Worm (Caenorhabditis elegans) whole organism, young adult: ENCODE data around the gene str-204.

ENCODE experiments used
- B0035.1 ChIP-seq: sonication (generic microtip); optimal IDR thresholded peaks from 2 replicates; lab custom pipeline; 2016; ENCODE audit warnings: missing genetic modification characterization, mild to moderate bottlenecking, missing compliant biosample characterization, missing genotype, missing genetic modification reagents
- C06A6.2 ChIP-seq: fragments of 200-800 bp; sonication (Bioruptor generic); conservative IDR thresholded peaks from 2 replicates; pipeline ENCODE4 v1.3.6; 2022; ENCODE audit warnings: missing genetic modification characterization, missing compliant biosample characterization
- F39B2.1 ChIP-seq: fragments of 200-800 bp; sonication (Bioruptor generic); IDR thresholded peaks from 2 replicates; pipeline ENCODE4 v1.3.6; 2022; ENCODE audit warnings: missing genetic modification reagents, missing genetic modification characterization, missing compliant biosample characterization
- F52B5.7 ChIP-seq: sonication (generic microtip); optimal IDR thresholded peaks from 2 replicates; lab custom pipeline; 2016; ENCODE audit warnings: mild to moderate bottlenecking, missing genetic modification characterization, missing compliant biosample characterization
- K12H6.12 ChIP-seq: fragments of 200-800 bp; sonication (Bioruptor generic); optimal IDR thresholded peaks from 2 replicates; lab custom pipeline; 2018; ENCODE audit warnings: mild to moderate bottlenecking, missing genetic modification characterization, missing compliant biosample characterization
- Y53F4B.3 ChIP-seq: fragments of 200-800 bp; sonication (Bioruptor generic); IDR thresholded peaks from 2 replicates; pipeline ENCODE4 v1.3.6; 2022; ENCODE audit warnings: missing genetic modification reagents, missing genetic modification characterization, missing compliant biosample characterization
- Y56A3A.18 ChIP-seq: fragments of 200-800 bp; sonication (Bioruptor generic); IDR thresholded peaks from 2 replicates; pipeline ENCODE4 v1.3.6; 2022; ENCODE audit warnings: missing genetic modification reagents, missing genetic modification characterization, missing compliant biosample characterization
- Y67H2A.10 ChIP-seq: fragments of 200-800 bp; sonication (Bioruptor generic); conservative IDR thresholded peaks from 2 replicates; pipeline ENCODE4 v1.3.6; 2022; ENCODE audit warnings: missing genetic modification reagents, missing genetic modification characterization, missing compliant biosample characterization
- Y79H2A.3 ChIP-seq: fragments of 200-800 bp; sonication (Bioruptor generic); conservative IDR thresholded peaks from 2 replicates; pipeline ENCODE4 v1.3.6; 2022; ENCODE audit warnings: missing genetic modification reagents, missing genetic modification characterization, missing compliant biosample characterization
- akir-1 ChIP-seq: fragments of 200-800 bp; sonication (Bioruptor generic); optimal IDR thresholded peaks from 2 replicates; lab custom pipeline; 2018; ENCODE audit warnings: mild to moderate bottlenecking, missing genetic modification characterization, moderate library complexity, missing compliant biosample characterization
- athp-1 ChIP-seq: sonication (generic microtip); optimal IDR thresholded peaks from 2 replicates; lab custom pipeline; 2017; ENCODE audit warnings: mild to moderate bottlenecking, missing genetic modification characterization, missing compliant biosample characterization
- attf-3 ChIP-seq: fragments of 200-800 bp; sonication (Bioruptor generic); conservative IDR thresholded peaks from 2 replicates; pipeline ENCODE4 v1.3.6; 2022; ENCODE audit warnings: missing genetic modification reagents, missing genetic modification characterization, missing compliant biosample characterization
- attf-6 ChIP-seq: fragments of 200-800 bp; sonication (Bioruptor generic); IDR thresholded peaks from 2 replicates; pipeline ENCODE4 v1.3.6; 2022; ENCODE audit warnings: missing genetic modification reagents, missing genetic modification characterization, missing compliant biosample characterization
- bed-1 ChIP-seq: fragments of 200-800 bp; sonication (Bioruptor generic); IDR thresholded peaks from 2 replicates; pipeline ENCODE4 v1.3.6; 2022; ENCODE audit warnings: missing genetic modification reagents, missing genetic modification characterization, missing compliant biosample characterization
- cebp-1 ChIP-seq, 2 experiments: fragments of 200-800 bp in 1 of 2; sonication (Bioruptor generic) in 1 of 2; sonication (generic microtip) in 1 of 2; IDR thresholded peaks in 1 of 2; optimal IDR thresholded peaks in 1 of 2; 2 replicates each; pipeline versions ENCODE4 v1.3.6 to Lab custom; 2017 to 2022; ENCODE audit warnings: missing compliant biosample characterization in 2 of 2, missing genetic modification characterization in 2 of 2, mild to moderate bottlenecking in 1 of 2, missing genetic modification reagents in 1 of 2, moderate library complexity in 1 of 2
- cebp-2 ChIP-seq: fragments of 200-800 bp; sonication (Bioruptor generic); IDR thresholded peaks from 2 replicates; pipeline ENCODE4 v1.3.6; 2022; ENCODE audit warnings: missing genetic modification characterization, missing compliant biosample characterization
- ceh-100 ChIP-seq: fragments of 200-800 bp; sonication (Bioruptor generic); IDR thresholded peaks from 2 replicates; pipeline ENCODE4 v1.3.6; 2022; ENCODE audit warnings: missing genetic modification reagents, missing genetic modification characterization, missing compliant biosample characterization
- ceh-40 ChIP-seq: fragments of 200-800 bp; sonication (Bioruptor generic); IDR thresholded peaks from 2 replicates; pipeline ENCODE4 v1.3.6; 2022; ENCODE audit warnings: missing genetic modification characterization, missing compliant biosample characterization
- ceh-79 ChIP-seq: sonication (generic microtip); optimal IDR thresholded peaks from 2 replicates; lab custom pipeline; 2017; ENCODE audit warnings: mild to moderate bottlenecking, missing genetic modification characterization, missing compliant biosample characterization
- dpl-1 ChIP-seq: fragments of 150-350 bp; optimal IDR thresholded peaks from 2 replicates; lab custom pipeline; 2014; ENCODE audit warnings: missing biosample characterization, missing genetic modification reagents, missing genetic modification characterization
- ekl-4 ChIP-seq: fragments of 200-800 bp; sonication (Bioruptor generic); IDR thresholded peaks from 2 replicates; pipeline ENCODE4 v1.3.6; 2022; ENCODE audit warnings: missing genetic modification reagents, missing genetic modification characterization, missing compliant biosample characterization
- hsf-1 ChIP-seq: fragments of 200-800 bp; sonication (Bioruptor generic); IDR thresholded peaks from 2 replicates; pipeline ENCODE4 v1.3.6; 2022; ENCODE audit warnings: missing genetic modification reagents, missing genetic modification characterization, missing compliant biosample characterization
- lag-1 ChIP-seq: fragments of 200-800 bp; sonication (Bioruptor generic); IDR thresholded peaks from 2 replicates; pipeline ENCODE4 v1.3.6; 2022; ENCODE audit warnings: missing genetic modification reagents, missing genetic modification characterization, missing compliant biosample characterization
- lsl-1 ChIP-seq: fragments of 200-800 bp; sonication (Bioruptor generic); optimal IDR thresholded peaks from 2 replicates; lab custom pipeline; 2018; ENCODE audit warnings: mild to moderate bottlenecking, missing genetic modification characterization, moderate library complexity, missing compliant biosample characterization
- madf-10 ChIP-seq: sonication (generic microtip); optimal IDR thresholded peaks from 2 replicates; lab custom pipeline; 2016; ENCODE audit warnings: mild to moderate bottlenecking, missing genetic modification characterization, missing compliant biosample characterization
- madf-8 ChIP-seq: fragments of 200-800 bp; sonication (Bioruptor generic); conservative IDR thresholded peaks from 2 replicates; pipeline ENCODE4 v1.3.6; 2022; ENCODE audit warnings: missing genetic modification reagents, missing genetic modification characterization, missing compliant biosample characterization
- mxl-1 ChIP-seq: sonication (generic microtip); optimal IDR thresholded peaks from 2 replicates; lab custom pipeline; 2016; ENCODE audit warnings: missing genetic modification characterization, missing compliant biosample characterization
- pha-4 ChIP-seq: fragments of 150-350 bp; sonication (generic microtip); optimal IDR thresholded peaks from 2 replicates; lab custom pipeline; 2014; ENCODE audit warnings: missing biosample characterization, missing genetic modification reagents, missing genetic modification characterization
- repo-1 ChIP-seq: sonication (generic microtip); optimal IDR thresholded peaks from 2 replicates; lab custom pipeline; 2017; ENCODE audit warnings: mild to moderate bottlenecking, missing genetic modification characterization, missing compliant biosample characterization
- rpc-1 ChIP-seq, 2 experiments: fragments of 150-350 bp in 1 of 2; sonication (generic microtip) in 1 of 2; optimal IDR thresholded peaks; 2 replicates each; lab custom pipeline; 2014 to 2018; ENCODE audit warnings: missing biosample characterization in 1 of 2, missing genetic modification characterization in 1 of 2, missing genetic modification reagents in 1 of 2, missing genotype in 1 of 2
- sea-2 ChIP-seq: fragments of 200-800 bp; sonication (Bioruptor generic); IDR thresholded peaks from 2 replicates; pipeline ENCODE4 v1.3.6; 2022; ENCODE audit warnings: missing genetic modification characterization, missing compliant biosample characterization
- snpc-4 ChIP-seq, 5 experiments: fragments of 150-350 bp in 1 of 5; sonication (generic microtip) in 4 of 5; optimal IDR thresholded peaks; 2 replicates each; lab custom pipeline; 2014 to 2018; ENCODE audit warnings: missing genetic modification characterization in 5 of 5, missing biosample characterization in 3 of 5, antibody characterized with exemption in 2 of 5, mild to moderate bottlenecking in 2 of 5, missing compliant biosample characterization in 2 of 5, missing genotype in 2 of 5, moderate library complexity in 2 of 5, missing genetic modification reagents in 1 of 5
- somi-1 ChIP-seq: fragments of 200-800 bp; sonication (Bioruptor generic); optimal IDR thresholded peaks from 2 replicates; lab custom pipeline; 2018; ENCODE audit warnings: mild to moderate bottlenecking, missing genetic modification characterization, missing compliant biosample characterization
- tbp1 ChIP-seq: fragments of 200-800 bp; sonication (Bioruptor generic); optimal IDR thresholded peaks from 2 replicates; lab custom pipeline; 2018; ENCODE audit warnings: mild to moderate bottlenecking, missing genetic modification characterization, missing compliant biosample characterization
- unc-130 ChIP-seq: sonication (generic microtip); optimal IDR thresholded peaks from 2 replicates; lab custom pipeline; 2016; ENCODE audit warnings: missing genetic modification reagents, missing genetic modification characterization, missing compliant biosample characterization
- unc-62 ChIP-seq: fragments of 150-350 bp; optimal IDR thresholded peaks from 2 replicates; lab custom pipeline; 2014; ENCODE audit warnings: missing biosample characterization, missing genetic modification reagents, missing genetic modification characterization
- ztf-18 ChIP-seq: sonication (generic microtip); optimal IDR thresholded peaks from 2 replicates; lab custom pipeline; 2016; ENCODE audit warnings: missing genotype, mild to moderate bottlenecking, missing genetic modification characterization, missing compliant biosample characterization
- ztf-25 ChIP-seq: fragments of 200-800 bp; sonication (Bioruptor generic); IDR thresholded peaks from 2 replicates; pipeline ENCODE4 v1.3.6; 2022; ENCODE audit warnings: missing genetic modification reagents, missing genetic modification characterization, missing compliant biosample characterization
- ztf-26 ChIP-seq: sonication (generic microtip); optimal IDR thresholded peaks from 2 replicates; lab custom pipeline; 2017; ENCODE audit warnings: missing genetic modification characterization, missing compliant biosample characterization
- ztf-3 ChIP-seq: fragments of 200-800 bp; sonication (Bioruptor generic); optimal IDR thresholded peaks from 2 replicates; lab custom pipeline; 2018; ENCODE audit warnings: mild to moderate bottlenecking, missing genetic modification characterization, missing compliant biosample characterization
- ztf-6 ChIP-seq: fragments of 200-800 bp; sonication (Bioruptor generic); IDR thresholded peaks from 2 replicates; pipeline ENCODE4 v1.3.6; 2022; ENCODE audit warnings: missing genetic modification reagents, missing genetic modification characterization, missing compliant biosample characterization

str-204 gene

ce11 chrV:7120168-7120567 is 39.3 kb upstream of the str-204 start, which contains the start of gene srx-34:
Gene srx-34, minus strand, starts transcription at chrV:7120268.
- TF ChIP-seq K12H6.12 (tag; lab: Kevin White, UChicago) (no peak), attf-3 (GFP tag; lab: Robert Waterston, UW) (no peak)
- TF ChIP-seq, all 124 proteins: peak for 0

DNA sequence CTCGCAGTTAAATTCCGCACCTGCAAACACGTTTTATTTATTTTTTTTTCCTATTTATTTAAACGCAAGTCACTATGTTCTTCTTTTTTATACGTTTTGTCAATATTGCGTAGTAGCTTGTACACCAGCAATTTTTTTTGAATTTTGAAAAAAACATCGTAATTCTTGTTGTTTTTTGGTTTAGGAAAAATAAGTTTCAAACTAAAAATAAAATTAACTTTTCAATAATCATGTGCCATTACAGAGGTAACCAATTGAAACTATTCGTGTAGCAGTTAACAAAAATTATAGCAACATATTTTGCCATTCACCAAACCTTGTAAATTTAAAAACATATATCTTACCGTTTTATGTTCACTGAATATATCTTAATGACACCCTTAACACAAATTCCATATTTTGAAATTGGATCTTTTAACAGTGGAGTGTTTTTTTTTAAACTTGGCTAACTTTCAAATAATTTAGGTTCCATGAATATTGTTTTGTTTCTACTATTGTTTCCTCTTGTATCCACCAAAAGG is 36.2 kb upstream of the str-204 start, which contains the start of gene lmd-5:
Gene lmd-5, plus strand, starts transcription at position 471 of the 521 bp plus-strand sequence.
- TF ChIP-seq ztf-18 (tag; lab: Kevin White, UChicago): no peak
- TF ChIP-seq rpc-1 (optimal IDR thresholded peaks at IDR 0.05; lab: Kevin White, UChicago): no peak
- TF ChIP-seq rpc-1 (tag; optimal IDR thresholded peaks at IDR 0.05; lab: Kevin White, UChicago): no peak
- no peak for TF ChIP-seq bed-1 (GFP tag; lab: Robert Waterston, UW)
- TF ChIP-seq dpl-1 (GFP tag; lab: Kevin White, UChicago): no peak
- no peak for TF ChIP-seq C06A6.2 (GFP tag; lab: Robert Waterston, UW)
- no peak for TF ChIP-seq somi-1 (GFP tag; lab: Kevin White, UChicago)
- no peak for TF ChIP-seq ztf-26
- TF ChIP-seq Y79H2A.3 (GFP tag; lab: Robert Waterston, UW): no peak
- no peak for TF ChIP-seq tbp1 (GFP tag; lab: Kevin White, UChicago)
- no peak for TF ChIP-seq madf-8 (GFP tag; lab: Robert Waterston, UW)
- TF ChIP-seq cebp-1 (GFP tag; IDR thresholded peaks at IDR 0.05; lab: Robert Waterston, UW): no peak
- TF ChIP-seq cebp-1 (tag; optimal IDR thresholded peaks at IDR 0.05; lab: Kevin White, UChicago): no peak

DNA sequence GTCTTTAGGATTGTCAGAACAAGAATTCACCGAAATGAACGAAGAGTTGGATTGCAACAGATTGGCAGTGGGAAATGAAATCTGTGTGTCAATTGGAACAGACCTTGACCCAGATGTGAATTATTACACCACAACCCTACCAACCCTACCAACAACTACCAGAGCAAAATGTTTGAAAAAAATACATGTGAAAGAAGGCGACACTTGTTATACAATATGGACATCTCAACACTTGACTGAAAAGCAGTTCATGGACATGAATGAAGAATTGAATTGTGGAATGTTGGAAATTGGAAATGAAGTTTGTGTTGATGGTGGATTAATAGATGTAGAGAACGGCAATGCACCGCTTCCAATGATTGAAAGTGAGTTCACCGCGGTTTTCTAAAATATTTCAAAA is 35.5 kb upstream of the str-204 start:
- TF ChIP-seq ztf-25 (GFP tag; lab: Robert Waterston, UW) (no peak), cebp-1 (GFP tag; IDR thresholded peaks at IDR 0.05; lab: Robert Waterston, UW) (no peak), cebp-1 (tag; optimal IDR thresholded peaks at IDR 0.05; lab: Kevin White, UChicago) (no peak)
- TF ChIP-seq, all 124 proteins: peak for 0

DNA sequence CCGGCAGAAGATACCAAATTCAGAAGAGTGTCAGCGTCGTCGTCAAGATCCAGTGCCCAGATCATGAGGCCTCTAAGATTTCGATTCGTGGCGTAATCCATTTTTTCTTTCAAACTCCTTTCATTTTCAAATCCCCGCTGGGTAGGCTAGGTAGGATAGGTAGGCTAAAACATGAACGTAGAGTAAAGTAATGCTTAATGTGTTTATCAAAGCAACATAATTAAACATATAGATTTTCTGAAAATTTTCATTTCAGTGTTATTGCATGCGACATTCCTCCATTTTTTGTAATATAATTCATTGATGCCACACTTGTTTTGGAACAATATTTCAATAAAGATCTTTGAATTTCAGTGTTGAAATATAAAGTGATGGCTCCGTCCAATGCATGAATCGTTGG is 30.0 kb upstream of the str-204 start, which contains the start of gene T01C4.8:
Gene T01C4.8, minus strand, starts transcription at position 101 of the 400 bp plus-strand sequence.
- TF ChIP-seq ceh-40: no peak
- no peak for TF ChIP-seq dpl-1 (GFP tag; lab: Kevin White, UChicago)
- no peak for TF ChIP-seq pha-4 (tag; lab: Kevin White, UChicago)
- TF ChIP-seq F39B2.1 (GFP tag; lab: Robert Waterston, UW): no peak
- TF ChIP-seq hsf-1: no peak
- no peak for TF ChIP-seq B0035.1 (tag; lab: Kevin White, UChicago)
- TF ChIP-seq ztf-25 (GFP tag; lab: Robert Waterston, UW): no peak
- TF ChIP-seq bed-1 (GFP tag; lab: Robert Waterston, UW): no peak
- no peak for TF ChIP-seq lsl-1 (GFP tag; lab: Kevin White, UChicago)
- no peak for TF ChIP-seq Y56A3A.18 (GFP tag; lab: Robert Waterston, UW)
- TF ChIP-seq unc-130: no peak
- no peak for TF ChIP-seq akir-1 (GFP tag; lab: Kevin White, UChicago)
- TF ChIP-seq Y67H2A.10 (GFP tag; lab: Robert Waterston, UW): no peak
- no peak for TF ChIP-seq ceh-100 (GFP tag; lab: Robert Waterston, UW)
- TF ChIP-seq ekl-4: no peak
- no peak for TF ChIP-seq F52B5.7
- TF ChIP-seq lag-1 (GFP tag; lab: Robert Waterston, UW): no peak
- no peak for TF ChIP-seq madf-10 (tag; lab: Kevin White, UChicago)
- no peak for TF ChIP-seq cebp-2 (GFP tag; lab: Robert Waterston, UW)

DNA sequence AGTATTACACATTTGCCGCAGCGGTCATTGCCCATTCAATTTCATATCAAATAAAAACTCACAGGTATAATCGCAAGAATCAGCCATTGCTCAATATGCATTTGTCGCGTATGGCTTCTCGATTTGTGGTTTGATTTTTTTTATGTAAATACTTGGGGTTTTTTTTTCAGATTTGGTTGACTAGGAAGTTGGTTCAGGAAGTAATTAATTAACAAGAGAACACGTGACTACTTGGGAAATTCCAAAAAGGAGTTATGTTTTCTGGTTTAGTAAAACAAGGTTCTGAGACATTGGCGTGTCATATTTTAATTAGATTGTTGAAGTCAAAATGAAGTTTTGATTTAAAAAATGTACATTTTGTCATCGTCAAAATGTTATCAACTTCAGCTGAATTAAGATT is 28.5 kb upstream of the str-204 start, which contains the start of gene srx-36:
Gene srx-36, minus strand, starts transcription at position 101 of the 400 bp plus-strand sequence.
- no peak for TF ChIP-seq sea-2 (GFP tag; lab: Robert Waterston, UW)
- no peak for TF ChIP-seq mxl-1
- TF ChIP-seq athp-1 (tag; lab: Kevin White, UChicago): no peak
- TF ChIP-seq unc-62 (GFP tag; lab: Kevin White, UChicago): no peak
- no peak for TF ChIP-seq ztf-3 (GFP tag; lab: Kevin White, UChicago)
- no peak for TF ChIP-seq attf-6
- no peak for TF ChIP-seq ceh-79
- TF ChIP-seq snpc-4 (GFP tag; optimal IDR thresholded peaks at IDR 0.05; lab: Kevin White, UChicago): no peak
- no peak for TF ChIP-seq snpc-4 (tag; optimal IDR thresholded peaks at IDR 0.05; lab: Kevin White, UChicago)
- no peak for TF ChIP-seq Y53F4B.3
- TF ChIP-seq lag-1 (GFP tag; lab: Robert Waterston, UW): no peak
- TF ChIP-seq ztf-6 (GFP tag; lab: Robert Waterston, UW): no peak
- no peak for TF ChIP-seq Y67H2A.10 (GFP tag; lab: Robert Waterston, UW)
- TF ChIP-seq repo-1 (tag; lab: Kevin White, UChicago): no peak
